Fruit fly (Drosophila melanogaster): ENCODE data around the gene Lcch3.

The Lcch3 gene

DNA sequence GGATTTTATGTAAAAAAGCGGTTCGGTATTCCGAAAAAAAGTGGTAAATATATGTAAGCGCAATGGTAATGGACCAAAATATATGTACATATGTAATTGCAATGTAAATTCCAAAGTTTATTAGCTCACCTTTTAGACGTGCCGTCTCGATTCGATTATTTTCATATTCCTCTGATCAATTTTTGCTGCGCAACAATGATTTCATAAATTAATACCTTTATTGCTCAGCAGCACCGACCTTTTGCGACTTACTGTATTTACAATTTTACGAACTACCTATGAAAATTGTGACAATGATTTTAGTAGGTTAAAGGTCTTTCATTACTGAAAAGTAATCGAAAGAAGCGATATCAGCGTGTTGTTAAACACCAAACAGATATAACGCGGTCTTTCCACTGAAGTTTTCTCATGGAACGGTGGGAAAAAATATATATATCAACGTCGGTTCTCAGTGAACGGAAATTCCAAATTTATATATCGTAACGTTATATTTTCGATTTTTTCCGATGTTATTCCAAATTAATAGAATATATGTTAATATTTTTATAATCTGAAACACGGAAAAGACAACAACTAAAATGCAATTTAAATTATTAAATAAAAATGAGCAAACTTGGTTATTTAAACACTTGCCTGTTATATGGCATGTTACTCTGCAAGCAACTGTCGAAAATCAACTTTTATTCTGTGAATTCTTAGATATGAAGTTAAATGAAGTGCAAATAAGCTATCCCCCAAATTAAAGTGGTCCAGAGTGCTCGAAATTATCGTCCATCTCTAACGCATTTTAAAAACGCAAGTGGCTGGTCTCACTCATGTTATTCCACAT, 34.9 kb upstream of the Lcch3 start, which contains the start of the genes MSBP and CG15916 (continued):
- peak; percentile 8 for TF ChIP-seq Hr4 (GFP tag; optimal IDR thresholded peaks at IDR 0.05)
- peak; percentile 41 for TF ChIP-seq CG10631 (GFP tag; optimal IDR thresholded peaks at IDR 0.05)
- peak; percentile 77 for TF ChIP-seq Eip78C (GFP tag)
- TF ChIP-seq CG4318 (GFP tag; optimal IDR thresholded peaks at IDR 0.05), result peak; percentile 44
- TF ChIP-seq Hr38 (GFP tag; optimal IDR thresholded peaks at IDR 0.05), result no peak
- no peak for TF ChIP-seq CG16779 (tag; optimal IDR thresholded peaks at IDR 0.05)
- no peak for TF ChIP-seq CG8632 (GFP tag; optimal IDR thresholded peaks at IDR 0.05)
- peak; percentile 12 for TF ChIP-seq CG11902 (GFP tag; optimal IDR thresholded peaks at IDR 0.05)
- TF ChIP-seq acj6 (GFP tag; optimal IDR thresholded peaks at IDR 0.05), result peak; percentile 37
- TF ChIP-seq CG6808 (GFP tag; optimal IDR thresholded peaks at IDR 0.05), result peak; percentile 8
- peak; percentile 26 for TF ChIP-seq CG31627 (GFP tag; optimal IDR thresholded peaks at IDR 0.05)
- TF ChIP-seq Lpt (GFP tag; optimal IDR thresholded peaks at IDR 0.05), result peak; percentile 3
- no peak for TF ChIP-seq CG8319 (GFP tag; optimal IDR thresholded peaks at IDR 0.05)
- no peak for TF ChIP-seq CG6854 (GFP tag; optimal IDR thresholded peaks at IDR 0.05)
- no peak; the same call in 2 of the 3 replicates for TF ChIP-seq eg (GFP tag; IDR thresholded peaks at IDR 0.05)
- TF ChIP-seq Gug (GFP tag; IDR thresholded peaks at IDR 0.05), result peak; percentile 38; the same call in 1 of the 2 replicates

- TF ChIP-seq CG6808 (GFP tag; optimal IDR thresholded peaks at IDR 0.05) (no peak), Eip78C (GFP tag) (peak; percentile 45), esn (GFP tag; optimal IDR thresholded peaks at IDR 0.05) (peak; percentile 36), lz (GFP tag; optimal IDR thresholded peaks at IDR 0.05) (peak; percentile 6), Sox14 (GFP tag; optimal IDR thresholded peaks at IDR 0.05) (peak; percentile 18), CG10631 (GFP tag; optimal IDR thresholded peaks at IDR 0.05) (peak; percentile 15)
These were observed 33.1 kb upstream of the Lcch3 start, which contains the start of gene shi for dm6 chrX:15891606-15892345. shi (plus strand) TSS chrX:15892116.

- TF ChIP-seq Sox102F (GFP tag; optimal IDR thresholded peaks at IDR 0.05) (no peak), achi (GFP tag; optimal IDR thresholded peaks at IDR 0.05) (no peak)
These were observed 31.1 kb upstream of the Lcch3 start for dm6 chrX:15893732-15894264.

DNA sequence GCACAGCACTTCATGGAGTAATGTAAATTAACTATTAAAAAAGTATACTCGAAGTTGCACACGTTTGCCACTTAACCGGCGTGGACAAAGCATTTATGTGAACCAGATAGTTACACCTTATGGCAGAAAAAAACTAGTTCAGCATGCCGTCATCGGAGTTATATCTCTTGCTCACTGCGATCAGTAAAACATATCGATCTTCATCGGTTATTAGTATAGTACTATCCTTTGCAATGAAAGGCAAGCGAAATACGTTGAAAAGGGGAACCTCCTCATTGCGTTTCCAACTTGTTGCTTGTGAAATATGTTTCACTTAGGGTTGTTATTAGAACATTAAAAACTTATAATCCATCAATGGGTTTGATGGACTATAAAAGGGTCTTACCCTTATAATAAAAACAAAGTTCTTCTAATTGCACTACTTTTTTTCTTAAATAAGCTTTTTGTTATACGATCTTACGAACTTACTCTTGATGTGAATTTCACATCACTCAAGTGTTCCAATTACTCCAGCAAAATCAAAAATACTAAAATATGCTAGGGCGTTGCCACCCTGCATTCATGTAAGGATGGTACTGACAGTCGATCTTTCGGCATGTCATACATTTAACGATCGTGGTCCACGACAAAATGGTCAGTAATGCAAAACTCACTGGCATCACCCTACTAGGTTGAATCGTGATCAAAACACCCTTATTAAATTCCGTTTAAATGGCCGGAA, 15.2 kb upstream of the Lcch3 start, which contains the start of gene CycD:
TSS of gene CycD (minus strand) at position 113 of the 721 bp plus-strand sequence.
- TF ChIP-seq Sox14 (GFP tag; optimal IDR thresholded peaks at IDR 0.05), result peak; percentile 67
- TF ChIP-seq acj6 (GFP tag; optimal IDR thresholded peaks at IDR 0.05), result no peak
- peak; percentile 38 for TF ChIP-seq pdm3 (GFP tag; optimal IDR thresholded peaks at IDR 0.05)
- peak; percentile 34 for TF ChIP-seq CG10631 (GFP tag; optimal IDR thresholded peaks at IDR 0.05)

- TF ChIP-seq fd59A (GFP tag; optimal IDR thresholded peaks at IDR 0.05) (no peak), Hr39 (GFP tag; optimal IDR thresholded peaks at IDR 0.05) (no peak), ss (GFP tag; optimal IDR thresholded peaks at IDR 0.05) (no peak), CG32006 (GFP tag; optimal IDR thresholded peaks at IDR 0.05) (no peak), CG6808 (GFP tag; optimal IDR thresholded peaks at IDR 0.05) (no peak), CG6792 (GFP tag; optimal IDR thresholded peaks at IDR 0.05) (no peak), CG11762 (GFP tag; optimal IDR thresholded peaks at IDR 0.05; ENCODE audit: insufficient read depth) (no peak), CG9139 (GFP tag; optimal IDR thresholded peaks at IDR 0.05) (no peak), dsx (GFP tag; optimal IDR thresholded peaks at IDR 0.05; ENCODE audit: poor library complexity, severe bottlenecking) (no peak), Sox102F (GFP tag; optimal IDR thresholded peaks at IDR 0.05) (no peak), CG4318 (GFP tag; optimal IDR thresholded peaks at IDR 0.05) (no peak), CG10669 (GFP tag; optimal IDR thresholded peaks at IDR 0.05) (no peak), CG7368 (GFP tag; optimal IDR thresholded peaks at IDR 0.05) (no peak), achi (GFP tag; optimal IDR thresholded peaks at IDR 0.05) (no peak), CG1621 (tag; optimal IDR thresholded peaks at IDR 0.05) (no peak), pdm3 (GFP tag; optimal IDR thresholded peaks at IDR 0.05) (no peak), OdsH (GFP tag; optimal IDR thresholded peaks at IDR 0.05) (no peak), topi (GFP tag; optimal IDR thresholded peaks at IDR 0.05) (no peak), svp (GFP tag) (no peak), vri (GFP tag; optimal IDR thresholded peaks at IDR 0.05) (no peak)
These were observed 14.3 kb upstream of the Lcch3 start, which contains the start of gene Lrp4 for dm6 chrX:15910570-15910969. Lrp4 (plus strand) TSS chrX:15910870.

All from whole organism, prepupa.